Worm (Caenorhabditis elegans) whole organism, L4 larva: Measurements from ENCODE around the gene kdp-1.

Experiments used
- Y75B8A.6 ChIP-seq: fragments of 200-800 bp; sonication (Bioruptor generic); IDR thresholded peaks from 2 replicates; pipeline ENCODE4 v1.3.6; 2022; ENCODE audit warnings: missing genetic modification reagents, missing genetic modification characterization, missing compliant biosample characterization
- ZK546.5 ChIP-seq, 2 experiments: sonication (generic microtip); optimal IDR thresholded peaks; 2 replicates each; lab custom pipeline; 2017; ENCODE audit warnings: missing biosample characterization in 2 of 2, missing genetic modification characterization in 2 of 2
- ama-1 ChIP-seq: fragments of 150-350 bp; optimal IDR thresholded peaks from 2 replicates; lab custom pipeline; 2014; ENCODE audit warnings: inconsistent platforms, mixed read lengths
- arid-1 ChIP-seq: fragments of 200-800 bp; sonication (Bioruptor generic); conservative IDR thresholded peaks from 2 replicates; pipeline ENCODE4 v1.3.6; 2022; ENCODE audit warnings: missing genetic modification reagents, missing genetic modification characterization, missing compliant biosample characterization
- daf-19 ChIP-seq: fragments of 200-800 bp; sonication (Bioruptor generic); conservative IDR thresholded peaks from 2 replicates; pipeline ENCODE4 v1.3.6; 2022; ENCODE audit warnings: missing genetic modification characterization, missing compliant biosample characterization
- jun-1 ChIP-seq: fragments of 150-350 bp; optimal IDR thresholded peaks from 2 replicates; lab custom pipeline; 2014; ENCODE audit warnings: missing biosample characterization, missing genetic modification reagents, missing genetic modification characterization
- lim-7 ChIP-seq: fragments of 200-800 bp; sonication (Bioruptor generic); IDR thresholded peaks from 2 replicates; pipeline ENCODE4 v1.3.6; 2022; ENCODE audit warnings: missing genetic modification characterization, missing compliant biosample characterization
- lin-13 ChIP-seq: fragments of 150-350 bp; optimal IDR thresholded peaks from 2 replicates; lab custom pipeline; 2014; ENCODE audit warnings: missing biosample characterization, missing genetic modification reagents, missing genetic modification characterization
- lsy-2 ChIP-seq, 2 experiments: fragments of 150-350 bp in 1 of 2; sonication (generic microtip) in 1 of 2; optimal IDR thresholded peaks; 2 replicates each; lab custom pipeline; 2014 to 2017; ENCODE audit warnings: missing biosample characterization in 2 of 2, missing genetic modification characterization in 2 of 2
- nhr-28 ChIP-seq: fragments of 150-350 bp; optimal IDR thresholded peaks from 2 replicates; lab custom pipeline; 2014; ENCODE audit warnings: missing biosample characterization, missing genetic modification characterization
- pha-4 ChIP-seq, 2 experiments: fragments of 150-350 bp in 1 of 2; fragments of 200-800 bp in 1 of 2; sonication (Bioruptor generic) in 1 of 2; IDR thresholded peaks in 1 of 2; optimal IDR thresholded peaks in 1 of 2; 2 replicates each; pipeline versions ENCODE4 v1.3.6 to Lab custom; 2014 to 2022; ENCODE audit warnings: missing genetic modification characterization in 2 of 2, missing genetic modification reagents in 2 of 2, missing biosample characterization in 1 of 2, missing compliant biosample characterization in 1 of 2
- pqm-1 ChIP-seq: sonication (generic microtip); optimal IDR thresholded peaks from 2 replicates; lab custom pipeline; 2017; ENCODE audit warnings: missing biosample characterization, missing genetic modification characterization
- rbr-2 ChIP-seq: sonication (generic microtip); optimal IDR thresholded peaks from 2 replicates; lab custom pipeline; 2016; ENCODE audit warnings: missing genotype, missing genetic modification characterization, missing compliant biosample characterization
- ztf-11 ChIP-seq: fragments of 150-350 bp; optimal IDR thresholded peaks from 2 replicates; lab custom pipeline; 2014; ENCODE audit warnings: missing biosample characterization, missing genetic modification characterization

DNA sequence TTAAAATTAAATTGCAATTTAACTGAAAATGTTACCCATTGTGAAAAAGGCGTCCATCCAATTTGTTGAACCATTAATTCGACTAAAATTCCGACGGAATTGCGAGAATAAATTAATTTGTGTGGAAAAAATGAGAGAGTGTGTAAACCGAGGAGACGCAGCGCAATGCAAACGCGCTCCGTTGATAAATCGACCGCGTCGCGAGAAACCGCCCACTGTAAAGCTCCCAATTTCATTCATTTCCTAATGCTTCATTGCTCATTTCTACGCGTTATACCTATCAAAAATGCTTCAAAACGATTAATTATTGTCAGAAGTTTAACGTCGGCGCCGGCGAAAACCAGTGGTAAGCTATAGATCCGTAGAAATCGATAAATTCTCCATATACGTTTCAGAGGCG, 2.2 kb upstream of the kdp-1 start, which contains the start of the genes Y67H2A.2 and micu-1:
- no peak for TF ChIP-seq jun-1
- TF ChIP-seq lsy-2 (tag; optimal IDR thresholded peaks at IDR 0.05; lab: Kevin White, UChicago), result peak; percentile 38 to 73
- no peak for TF ChIP-seq Y75B8A.6 (GFP tag; lab: Robert Waterston, UW)
- TF ChIP-seq arid-1 (GFP tag; lab: Robert Waterston, UW), result no peak
- no peak for TF ChIP-seq pha-4 (GFP tag; IDR thresholded peaks at IDR 0.05; lab: Robert Waterston, UW)
- TF ChIP-seq pha-4 (tag; optimal IDR thresholded peaks at IDR 0.05; lab: Kevin White, UChicago), result no peak
- TF ChIP-seq ZK546.5 (tag; optimal IDR thresholded peaks at IDR 0.05; lab: Kevin White, UChicago), result no peak
- no peak for TF ChIP-seq pqm-1 (tag; lab: Kevin White, UChicago)
- no peak for TF ChIP-seq daf-19 (GFP tag; lab: Robert Waterston, UW)
- peak; percentile 60 for TF ChIP-seq rbr-2 (tag; lab: Kevin White, UChicago)
- TF ChIP-seq ama-1, result no peak
- no peak for TF ChIP-seq ztf-11
- no peak for TF ChIP-seq lim-7
- peak; percentile 23 for TF ChIP-seq nhr-28 (tag; lab: Kevin White, UChicago)
- peak; percentile 0 for TF ChIP-seq lin-13
